Fruit fly (Drosophila melanogaster) whole organism, embryonic: ENCODE results near the gene sra.
A peak's percentile ranks its signal among the peaks of the same experiment; 100 is the strongest.

Source experiments
- Antp ChIP-seq: fragments of 200-800 bp; sonication (Bioruptor generic); optimal IDR thresholded peaks from 3 replicates; lab custom pipeline; 2016; ENCODE audit warnings: missing biosample characterization, missing genetic modification characterization
- Bdp1 ChIP-seq: fragments of 200-800 bp; sonication (Bioruptor generic); optimal IDR thresholded peaks from 3 replicates; lab custom pipeline; 2016; ENCODE audit warnings: missing biosample characterization, missing genetic modification characterization
- BtbVII ChIP-seq: fragments of 200-800 bp; sonication (Bioruptor generic); optimal IDR thresholded peaks from 3 replicates; lab custom pipeline; 2017; ENCODE audit warnings: missing biosample characterization, mild to moderate bottlenecking, missing genetic modification characterization
- CG11456 ChIP-seq: fragments of 200-800 bp; sonication (Bioruptor generic); IDR thresholded peaks from 3 replicates; pipeline ENCODE4 v1.3.6; 2022; ENCODE audit warnings: missing biosample characterization, missing genetic modification characterization
- CG12236 ChIP-seq: fragments of 200-800 bp; sonication (Bioruptor generic); optimal IDR thresholded peaks from 2 replicates; lab custom pipeline; 2016; ENCODE audit warnings: missing biosample characterization, missing genetic modification characterization
- CG12769 ChIP-seq: fragments of 200-800 bp; sonication (Bioruptor generic); optimal IDR thresholded peaks from 2 replicates; lab custom pipeline; 2019; ENCODE audit warnings: missing biosample characterization, mild to moderate bottlenecking, missing genetic modification characterization, moderate library complexity
- CG15011 ChIP-seq: fragments of 200-800 bp; sonication (Bioruptor generic); optimal IDR thresholded peaks from 3 replicates; lab custom pipeline; 2018; ENCODE audit warnings: missing biosample characterization, mild to moderate bottlenecking, missing genetic modification characterization
- CG15514 ChIP-seq: fragments of 200-800 bp; sonication (Bioruptor generic); optimal IDR thresholded peaks from 3 replicates; lab custom pipeline; 2017; ENCODE audit warnings: missing biosample characterization, missing genetic modification characterization, mild to moderate bottlenecking, moderate library complexity, missing genetic modification reagents
- CG1602 ChIP-seq: fragments of 200-800 bp; sonication (Bioruptor generic); optimal IDR thresholded peaks from 3 replicates; lab custom pipeline; 2016; ENCODE audit warnings: missing biosample characterization, missing genetic modification characterization
- CG1603 ChIP-seq: fragments of 200-800 bp; sonication (Bioruptor generic); optimal IDR thresholded peaks from 2 replicates; lab custom pipeline; 2019; ENCODE audit warnings: missing biosample characterization, mild to moderate bottlenecking, missing genetic modification characterization, moderate library complexity
- CG16863 ChIP-seq: fragments of 200-800 bp; sonication (Bioruptor generic); optimal IDR thresholded peaks from 3 replicates; lab custom pipeline; 2016; ENCODE audit warnings: missing biosample characterization, missing genetic modification characterization
- CG17802 ChIP-seq: fragments of 200-800 bp; sonication (Bioruptor generic); optimal IDR thresholded peaks from 2 replicates; lab custom pipeline; 2018; ENCODE audit warnings: missing biosample characterization, mild to moderate bottlenecking, missing genetic modification characterization, moderate library complexity
- CG2120 ChIP-seq: fragments of 200-800 bp; sonication (Bioruptor generic); optimal IDR thresholded peaks from 3 replicates; lab custom pipeline; 2016; ENCODE audit warnings: missing biosample characterization, missing genetic modification characterization
- CG2875 ChIP-seq: fragments of 200-800 bp; sonication (Bioruptor generic); optimal IDR thresholded peaks from 2 replicates; lab custom pipeline; 2017; ENCODE audit warnings: missing biosample characterization, mild to moderate bottlenecking, missing genetic modification characterization, missing genetic modification reagents
- CG2889 ChIP-seq: fragments of 200-800 bp; sonication (Bioruptor generic); IDR thresholded peaks from 3 replicates; pipeline ENCODE4 v1.3.6; 2022; ENCODE audit warnings: missing biosample characterization, missing genetic modification characterization
- CG31365 ChIP-seq: fragments of 200-800 bp; sonication (Bioruptor generic); optimal IDR thresholded peaks from 2 replicates; lab custom pipeline; 2018; ENCODE audit warnings: missing biosample characterization, mild to moderate bottlenecking, missing genetic modification characterization
- CG3407 ChIP-seq: fragments of 200-800 bp; sonication (Bioruptor generic); optimal IDR thresholded peaks from 2 replicates; lab custom pipeline; 2018; ENCODE audit warnings: missing biosample characterization, mild to moderate bottlenecking, missing genetic modification characterization
- CG34224 ChIP-seq: fragments of 200-800 bp; sonication (Bioruptor generic); IDR thresholded peaks from 3 replicates; pipeline ENCODE4 v1.3.6; 2022; ENCODE audit warnings: missing biosample characterization, missing genetic modification characterization; ENCODE audit not compliant: partially characterized antibody
- CG4730 ChIP-seq: fragments of 200-800 bp; sonication (Bioruptor generic); IDR thresholded peaks from 2 replicates; pipeline ENCODE4 v1.3.6; 2022; ENCODE audit warnings: missing biosample characterization, missing genetic modification characterization
- CG6813 ChIP-seq: fragments of 200-800 bp; sonication (Bioruptor generic); optimal IDR thresholded peaks from 2 replicates; lab custom pipeline; 2017; ENCODE audit warnings: missing biosample characterization, missing genetic modification characterization, mild to moderate bottlenecking, moderate library complexity, missing genetic modification reagents
- CG7357 ChIP-seq: fragments of 200-800 bp; sonication (Bioruptor generic); IDR thresholded peaks from 3 replicates; pipeline ENCODE4 v1.3.6; 2022; ENCODE audit warnings: missing biosample characterization, missing genetic modification characterization
- Dip2 ChIP-seq: fragments of 200-800 bp; sonication (Bioruptor generic); IDR thresholded peaks from 2 replicates; pipeline ENCODE4 v1.3.6; 2022; ENCODE audit warnings: missing biosample characterization, missing genetic modification characterization
- Fer3 ChIP-seq: fragments of 200-800 bp; sonication (Bioruptor generic); optimal IDR thresholded peaks from 2 replicates; lab custom pipeline; 2018; ENCODE audit warnings: missing biosample characterization, mild to moderate bottlenecking, missing genetic modification characterization, moderate library complexity
- H15 ChIP-seq: fragments of 200-800 bp; sonication (Bioruptor generic); IDR thresholded peaks from 3 replicates; pipeline ENCODE4 v1.3.6; 2022; ENCODE audit warnings: missing biosample characterization, missing genetic modification characterization
- Hr39 ChIP-seq: fragments of >200 bp; optimal IDR thresholded peaks from 2 replicates; lab custom pipeline; 2017
- Lpt ChIP-seq: fragments of >200 bp; optimal IDR thresholded peaks from 2 replicates; lab custom pipeline; 2018; ENCODE audit warnings: missing biosample characterization, missing genetic modification characterization
- MTF-1 ChIP-seq: fragments of 200-800 bp; sonication (Bioruptor generic); optimal IDR thresholded peaks from 2 replicates; lab custom pipeline; 2018; ENCODE audit warnings: missing biosample characterization, mild to moderate bottlenecking, missing genetic modification characterization, borderline replicate concordance
- PHDP ChIP-seq: fragments of 200-800 bp; sonication (Bioruptor generic); optimal IDR thresholded peaks from 3 replicates; lab custom pipeline; 2018; ENCODE audit warnings: missing biosample characterization, mild to moderate bottlenecking, missing genetic modification characterization, moderate library complexity
- TFAM ChIP-seq: fragments of 200-800 bp; sonication (Bioruptor generic); optimal IDR thresholded peaks from 2 replicates; lab custom pipeline; 2017; ENCODE audit warnings: missing biosample characterization, missing genetic modification characterization, inconsistent platforms
- Tbp ChIP-seq: fragments of >200 bp; optimal IDR thresholded peaks from 2 replicates; lab custom pipeline; 2018; ENCODE audit warnings: missing biosample characterization, missing genetic modification characterization
- Xrp1 ChIP-seq: fragments of 200-800 bp; sonication (Bioruptor generic); IDR thresholded peaks from 2 replicates; pipeline ENCODE4 v1.3.6; 2022; ENCODE audit warnings: missing biosample characterization, missing genetic modification characterization
- ara ChIP-seq: fragments of 200-800 bp; sonication (Bioruptor generic); IDR thresholded peaks from 2 replicates; pipeline ENCODE4 v1.3.6; 2022; ENCODE audit warnings: missing biosample characterization, missing genetic modification characterization
- dati ChIP-seq: fragments of 200-800 bp; sonication (Bioruptor generic); IDR thresholded peaks from 2 replicates; pipeline ENCODE4 v1.3.6; 2022; ENCODE audit warnings: missing biosample characterization, missing genetic modification characterization
- disco-r ChIP-seq: fragments of 200-800 bp; sonication (Bioruptor generic); optimal IDR thresholded peaks from 2 replicates; lab custom pipeline; 2016; ENCODE audit warnings: missing biosample characterization, missing genetic modification characterization
- dm ChIP-seq: fragments of 200-800 bp; sonication (Bioruptor generic); optimal IDR thresholded peaks from 3 replicates; lab custom pipeline; 2016; ENCODE audit warnings: missing biosample characterization, missing genetic modification characterization
- ftz-f1 ChIP-seq: fragments of 200-800 bp; sonication (Bioruptor generic); optimal IDR thresholded peaks from 2 replicates; lab custom pipeline; 2016; ENCODE audit warnings: missing biosample characterization, missing genetic modification characterization
- fu2 ChIP-seq: fragments of 200-800 bp; sonication (Bioruptor generic); optimal IDR thresholded peaks from 2 replicates; lab custom pipeline; 2016; ENCODE audit warnings: missing biosample characterization, missing genetic modification characterization
- hb ChIP-seq: fragments of 200-800 bp; sonication (Bioruptor generic); IDR thresholded peaks from 3 replicates; pipeline ENCODE4 v1.3.6; 2022; ENCODE audit warnings: missing biosample characterization, missing genetic modification characterization; ENCODE audit not compliant: partially characterized antibody
- ind ChIP-seq: fragments of 200-800 bp; sonication (Bioruptor generic); optimal IDR thresholded peaks from 3 replicates; lab custom pipeline; 2016; ENCODE audit warnings: missing biosample characterization, missing genetic modification characterization
- inv ChIP-seq: fragments of 200-800 bp; sonication (Bioruptor generic); IDR thresholded peaks from 2 replicates; pipeline ENCODE4 v1.3.6; 2022; ENCODE audit warnings: missing biosample characterization, missing genetic modification characterization; ENCODE audit not compliant: partially characterized antibody
- jigr1 ChIP-seq: fragments of 200-800 bp; sonication (Bioruptor generic); IDR thresholded peaks from 3 replicates; pipeline ENCODE4 v1.3.6; 2022; ENCODE audit warnings: missing biosample characterization, missing genetic modification characterization
- jumu ChIP-seq: fragments of 200-800 bp; sonication (Bioruptor generic); optimal IDR thresholded peaks from 3 replicates; lab custom pipeline; 2016; ENCODE audit warnings: missing biosample characterization, missing genetic modification characterization
- luna ChIP-seq: fragments of 200-800 bp; sonication (Bioruptor generic); optimal IDR thresholded peaks from 2 replicates; lab custom pipeline; 2016; ENCODE audit warnings: missing biosample characterization, missing genetic modification characterization
- pan ChIP-seq, 4 experiments: fragments of >200 bp in 3 of 4; fragments of 200-800 bp in 1 of 4; sonication (Bioruptor generic) in 1 of 4; optimal IDR thresholded peaks in 3 of 4; IDR thresholded peaks in 1 of 4; 2 replicates each; pipeline versions ENCODE4 v1.3.6 to Lab custom; 2017 to 2022; ENCODE audit warnings: missing biosample characterization in 2 of 4, missing genetic modification characterization in 2 of 4, mixed read lengths in 1 of 4
- pfk ChIP-seq: fragments of 200-800 bp; sonication (Bioruptor generic); optimal IDR thresholded peaks from 2 replicates; lab custom pipeline; 2018; ENCODE audit warnings: missing biosample characterization, mild to moderate bottlenecking, missing genetic modification characterization, moderate library complexity
- seq ChIP-seq: fragments of 200-800 bp; sonication (Bioruptor generic); IDR thresholded peaks from 2 replicates; pipeline ENCODE4 v1.3.6; 2022; ENCODE audit warnings: missing biosample characterization, missing genetic modification characterization
- slp2 ChIP-seq: fragments of 200-800 bp; sonication (Bioruptor generic); optimal IDR thresholded peaks from 2 replicates; lab custom pipeline; 2016; ENCODE audit warnings: missing biosample characterization, missing genetic modification characterization
- tin ChIP-seq: fragments of 200-800 bp; sonication (Bioruptor generic); optimal IDR thresholded peaks from 3 replicates; lab custom pipeline; 2016; ENCODE audit warnings: missing biosample characterization, missing genetic modification characterization
- vvl ChIP-seq: fragments of 200-800 bp; sonication (Bioruptor generic); IDR thresholded peaks from 2 replicates; pipeline ENCODE4 v1.3.6; 2022; ENCODE audit warnings: missing biosample characterization, missing genetic modification characterization
- zfh2 ChIP-seq: fragments of 200-800 bp; sonication (Bioruptor generic); optimal IDR thresholded peaks from 2 replicates; lab custom pipeline; 2016; ENCODE audit warnings: missing biosample characterization, missing genetic modification characterization

sra gene

dm6 chr3R:16222300-16222903 is 35.6 kb downstream of the sra start:
- TF ChIP-seq CG31365 (peak; percentile 95), CG3407 (GFP tag; lab: Kevin White, UChicago) (peak; percentile 98), jumu (GFP tag; lab: Kevin White, UChicago) (peak; percentile 100), CG2889 (GFP tag; lab: Robert Waterston, UW) (peak; percentile 99), fu2 (GFP tag; lab: Kevin White, UChicago) (peak; percentile 99), inv (no peak), Dip2 (GFP tag; lab: Robert Waterston, UW) (peak; percentile 83), CG16863 (GFP tag; lab: Kevin White, UChicago) (peak; percentile 100), disco-r (GFP tag; lab: Kevin White, UChicago) (peak; percentile 99), MTF-1 (peak; percentile 99), Antp (GFP tag; lab: Kevin White, UChicago) (peak; percentile 100), dm (GFP tag; lab: Kevin White, UChicago) (peak; percentile 99), ind (GFP tag; lab: Kevin White, UChicago) (peak; percentile 100), CG4730 (GFP tag; lab: Robert Waterston, UW) (peak; percentile 100), seq (peak; percentile 100), CG1602 (GFP tag; lab: Kevin White, UChicago) (peak; percentile 99), H15 (GFP tag; lab: Robert Waterston, UW) (peak; percentile 100), CG12769 (peak; percentile 100), CG7357 (GFP tag; lab: Robert Waterston, UW) (peak; percentile 98), PHDP (tag; lab: Kevin White, UChicago) (peak; percentile 99), ara (GFP tag; lab: Robert Waterston, UW) (peak; percentile 100), pan (optimal IDR thresholded peaks at IDR 0.05; lab: Kevin White, UChicago) (no peak), pan (GFP tag; optimal IDR thresholded peaks at IDR 0.05 in 1 of 2, IDR thresholded peaks at IDR 0.05 in 1 of 2) (peak in 1 of 2 experiments; percentile 100), BtbVII (GFP tag; lab: Kevin White, UChicago) (peak; percentile 98), zfh2 (GFP tag; lab: Kevin White, UChicago) (peak; percentile 98), tin (GFP tag; lab: Kevin White, UChicago) (peak; percentile 99), CG15514 (peak; percentile 96), Tbp (GFP tag; lab: Kevin White, UChicago) (no peak), ftz-f1 (GFP tag; lab: Kevin White, UChicago) (peak; percentile 97), luna (GFP tag; lab: Kevin White, UChicago) (peak; percentile 98), slp2 (peak; percentile 99), CG12236 (GFP tag; lab: Kevin White, UChicago) (peak; percentile 99), CG34224 (GFP tag; lab: Robert Waterston, UW) (no peak), jigr1 (peak; percentile 99), CG1603 (tag; lab: Kevin White, UChicago) (peak; percentile 99), pfk (GFP tag; lab: Kevin White, UChicago) (peak; percentile 71), CG2875 (peak; percentile 99), Fer3 (tag; lab: Kevin White, UChicago) (peak; percentile 99), CG17802 (tag; lab: Kevin White, UChicago) (peak; percentile 95), Xrp1 (peak; percentile 100), CG15011 (peak; percentile 98), Bdp1 (GFP tag; lab: Kevin White, UChicago) (peak; percentile 95), CG6813 (peak; percentile 98), CG2120 (GFP tag; lab: Kevin White, UChicago) (peak; percentile 99), Hr39 (lab: Kevin White, UChicago) (no peak), TFAM (peak; percentile 96), CG11456 (GFP tag; lab: Robert Waterston, UW) (peak; percentile 100), Lpt (GFP tag; lab: Kevin White, UChicago) (no peak), hb (GFP tag; lab: Robert Waterston, UW) (no peak), dati (GFP tag; lab: Robert Waterston, UW) (peak; percentile 99), vvl (GFP tag; lab: Robert Waterston, UW) (peak; percentile 100)
